6 fruit fly cellular contexts compared by ENCODE assay signal in the genomic region with DNA sequence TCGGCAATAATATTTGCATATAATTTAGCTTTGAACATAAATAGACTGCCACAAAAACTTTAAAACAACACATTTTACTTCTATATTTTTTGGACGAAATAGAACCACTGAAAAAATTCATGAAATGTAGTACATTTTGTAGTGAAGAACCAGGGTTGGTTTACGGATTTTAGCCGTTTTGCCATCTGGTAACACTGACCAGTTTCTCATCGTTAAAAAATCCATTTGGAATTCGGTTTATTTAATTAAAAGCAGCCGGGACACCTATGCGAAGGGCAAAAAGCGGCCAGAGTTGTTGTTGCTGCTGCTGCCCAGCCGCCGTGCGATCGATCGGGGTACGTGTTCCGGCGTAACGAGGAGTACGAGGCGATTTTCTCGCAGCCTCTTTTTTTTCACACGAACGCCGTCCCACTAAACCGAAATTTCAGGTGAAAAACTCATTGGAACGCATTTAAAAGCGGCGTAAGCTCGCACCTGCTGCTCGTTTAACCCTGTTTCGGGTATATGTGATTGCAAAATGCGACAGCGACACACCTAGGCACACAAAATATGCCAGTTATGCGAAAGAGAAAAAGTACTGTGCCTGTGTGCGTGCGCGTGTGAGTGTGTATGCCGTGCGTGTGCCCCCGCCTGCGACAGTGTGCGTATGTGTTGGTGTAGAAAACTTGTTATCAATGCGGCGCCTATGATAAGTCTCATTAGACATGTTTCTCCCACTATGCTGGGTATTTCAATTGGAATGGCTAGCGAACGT.
TF ChIP-seq lines count a peak whose summit lies in the region.

Liprin-alpha (plus strand) TSS at position 154 of the 754 bp plus-strand sequence.

- no peak for TF ChIP-seq CTCF in whole organism, embryonic (GFP tag; optimal IDR thresholded peaks at IDR 0.05; lab: Kevin White, UChicago)

TF ChIP-seq in whole organism, 6 proteins besides CTCF, POLR2A, EP300 and RAD21:
- peak; percentile 30 for TF ChIP-seq CG8478 (optimal IDR thresholded peaks at IDR 0.05; lab: Kevin White, UChicago)
- no peak for TF ChIP-seq pan (optimal IDR thresholded peaks at IDR 0.05; lab: Kevin White, UChicago)

TF ChIP-seq in whole organism, adult, 20 proteins besides CTCF, POLR2A, EP300 and RAD21:
- peak; percentile 9 for TF ChIP-seq Mnt (GFP tag; optimal IDR thresholded peaks at IDR 0.05; lab: Kevin White, UChicago)
- TF ChIP-seq kay (GFP tag; lab: Kevin White, UChicago; ENCODE audit: borderline replicate concordance) = peak; percentile 40
- no peak for TF ChIP-seq cic (GFP tag; optimal IDR thresholded peaks at IDR 0.05; lab: Kevin White, UChicago)

TF ChIP-seq in whole organism, embryonic, 481 proteins besides CTCF, POLR2A, EP300 and RAD21 (continues in another document):
- peak; percentile 8 for TF ChIP-seq Ets97D (GFP tag; optimal IDR thresholded peaks at IDR 0.05; lab: Kevin White, UChicago)
- no peak for TF ChIP-seq Dll (GFP tag; IDR thresholded peaks at IDR 0.05; lab: Robert Waterston, UW; ENCODE audit: partially characterized antibody)
- peak; percentile 79 for TF ChIP-seq Med (GFP tag; lab: Kevin White, UChicago)
- no peak for TF ChIP-seq sens-2 (GFP tag; IDR thresholded peaks at IDR 0.05; lab: Robert Waterston, UW)
- no peak for TF ChIP-seq CG30431 (GFP tag; optimal IDR thresholded peaks at IDR 0.05; lab: Kevin White, UChicago)
- TF ChIP-seq wek (GFP tag; optimal IDR thresholded peaks at IDR 0.05; lab: Kevin White, UChicago) = no peak
- no peak for TF ChIP-seq Camta (GFP tag; optimal IDR thresholded peaks at IDR 0.05; lab: Kevin White, UChicago)
- no peak for TF ChIP-seq CG9215 (GFP tag; IDR thresholded peaks at IDR 0.05; lab: Robert Waterston, UW)
- TF ChIP-seq eve (GFP tag; optimal IDR thresholded peaks at IDR 0.05; lab: Kevin White, UChicago) = no peak
- peak; percentile 99 for TF ChIP-seq cg (GFP tag; optimal IDR thresholded peaks at IDR 0.05; lab: Kevin White, UChicago)
- peak; percentile 79 for TF ChIP-seq MESR4 (GFP tag; optimal IDR thresholded peaks at IDR 0.05; lab: Kevin White, UChicago)
- no peak for TF ChIP-seq CG2712 (tag; optimal IDR thresholded peaks at IDR 0.05; lab: Kevin White, UChicago)
- no peak for TF ChIP-seq ap (GFP tag; IDR thresholded peaks at IDR 0.05; lab: Robert Waterston, UW)
- no peak for TF ChIP-seq p53 (GFP tag; optimal IDR thresholded peaks at IDR 0.05; lab: Kevin White, UChicago)
- no peak for TF ChIP-seq dan (GFP tag; IDR thresholded peaks at IDR 0.05; lab: Robert Waterston, UW)
- TF ChIP-seq CG13123 (GFP tag; optimal IDR thresholded peaks at IDR 0.05; lab: Kevin White, UChicago) = no peak
- TF ChIP-seq CG4617 (GFP tag; optimal IDR thresholded peaks at IDR 0.05; lab: Kevin White, UChicago; ENCODE audit: borderline replicate concordance) = peak; percentile 80
- TF ChIP-seq C15 (GFP tag; IDR thresholded peaks at IDR 0.05; lab: Robert Waterston, UW) = no peak
- TF ChIP-seq Hmx (GFP tag; optimal IDR thresholded peaks at IDR 0.05; lab: Kevin White, UChicago) = no peak

TF ChIP-seq in whole organism, prepupa, 60 proteins besides CTCF, POLR2A, EP300 and RAD21:
- no peak for TF ChIP-seq CG8632 (GFP tag; optimal IDR thresholded peaks at IDR 0.05; lab: Kevin White, UChicago)
- TF ChIP-seq svp (GFP tag; lab: Kevin White, UChicago) = peak; percentile 66

TF ChIP-seq in whole organism, pupa, 21 proteins besides CTCF, POLR2A, EP300 and RAD21:
- TF ChIP-seq CG13204 (GFP tag; optimal IDR thresholded peaks at IDR 0.05; lab: Kevin White, UChicago) (no peak), fd96Ca (GFP tag; IDR thresholded peaks at IDR 0.05; lab: Robert Waterston, UW) (peak; percentile 43; the same call in 1 of the 3 replicates)

TF ChIP-seq in whole organism, wandering third instar larva, 38 proteins besides CTCF, POLR2A, EP300 and RAD21:
- TF ChIP-seq N (GFP tag; optimal IDR thresholded peaks at IDR 0.05; lab: Kevin White, UChicago) = peak; percentile 89
- peak; percentile 25 for TF ChIP-seq Abd-B (GFP tag; optimal IDR thresholded peaks at IDR 0.05; lab: Kevin White, UChicago)
- TF ChIP-seq Dfd (GFP tag; optimal IDR thresholded peaks at IDR 0.05; lab: Kevin White, UChicago) = no peak
- no peak for TF ChIP-seq Rel (GFP tag; optimal IDR thresholded peaks at IDR 0.05; lab: Kevin White, UChicago)
- no peak for TF ChIP-seq Rel (tag; optimal IDR thresholded peaks at IDR 0.05; lab: Kevin White, UChicago)
- TF ChIP-seq jim (GFP tag; optimal IDR thresholded peaks at IDR 0.05; lab: Kevin White, UChicago) = no peak
